Worm (Caenorhabditis elegans) whole organism, midembryonic: ENCODE data around the gene str-138.

ENCODE experiments used
- cog-1 ChIP-seq: sonication (generic microtip); optimal IDR thresholded peaks from 2 replicates; lab custom pipeline; 2016; ENCODE audit warnings: missing genetic modification characterization, missing compliant biosample characterization
- flt-1 ChIP-seq: fragments of 200-800 bp; sonication (Bioruptor generic); IDR thresholded peaks from 2 replicates; pipeline ENCODE4 v1.3.6; 2022; ENCODE audit warnings: missing genetic modification characterization, missing compliant biosample characterization
- med-1 ChIP-seq: sonication (generic microtip); optimal IDR thresholded peaks from 2 replicates; lab custom pipeline; 2017; ENCODE audit warnings: missing genetic modification characterization, mild to moderate bottlenecking, missing compliant biosample characterization, antibody characterized with exemption, missing genetic modification reagents; ENCODE audit not compliant: insufficient read depth
- ref-1 ChIP-seq: fragments of 200-800 bp; sonication (Bioruptor generic); conservative IDR thresholded peaks from 2 replicates; pipeline ENCODE4 v1.3.6; 2022; ENCODE audit warnings: missing genetic modification reagents, missing genetic modification characterization, missing compliant biosample characterization

- TF ChIP-seq cog-1 (tag; lab: Kevin White, UChicago), result no peak
- no peak for TF ChIP-seq med-1 (GFP tag; lab: Kevin White, UChicago)
- no peak for TF ChIP-seq ref-1 (GFP tag; lab: Robert Waterston, UW)
- TF ChIP-seq flt-1 (GFP tag; lab: Robert Waterston, UW), result no peak
Observed at ce11 chrV:8055170-8055569, 3.3 kb upstream of the str-138 start.
